Worm (Caenorhabditis elegans) whole organism, early embryonic: ENCODE measurements around the gene clec-1.

Experiments
- F13C5.2 ChIP-seq: sonication (generic microtip); optimal IDR thresholded peaks from 2 replicates; lab custom pipeline; 2017; ENCODE audit warnings: mild to moderate bottlenecking, missing genetic modification characterization, inconsistent platforms, missing compliant biosample characterization
- aly-1 ChIP-seq: sonication (generic microtip); optimal IDR thresholded peaks from 2 replicates; lab custom pipeline; 2016; ENCODE audit warnings: missing genetic modification characterization, missing compliant biosample characterization
- ama-1 ChIP-seq: fragments of 150-350 bp; optimal IDR thresholded peaks from 2 replicates; lab custom pipeline; 2014
- ceh-13 ChIP-seq: fragments of 200-800 bp; sonication (Bioruptor generic); optimal IDR thresholded peaks from 2 replicates; lab custom pipeline; 2018; ENCODE audit warnings: mild to moderate bottlenecking, missing genetic modification characterization, missing compliant biosample characterization
- ets-7 ChIP-seq: sonication (generic microtip); optimal IDR thresholded peaks from 2 replicates; lab custom pipeline; 2016; ENCODE audit warnings: missing genotype, missing genetic modification characterization, missing compliant biosample characterization
- hmbx-1 ChIP-seq: sonication (generic microtip); optimal IDR thresholded peaks from 2 replicates; lab custom pipeline; 2016; ENCODE audit warnings: mild to moderate bottlenecking, missing genetic modification characterization, missing compliant biosample characterization
- hmg-4 ChIP-seq: fragments of 200-800 bp; sonication (Bioruptor generic); optimal IDR thresholded peaks from 2 replicates; lab custom pipeline; 2018; ENCODE audit warnings: mild to moderate bottlenecking, missing genetic modification characterization, missing compliant biosample characterization
- hnd-1 ChIP-seq: sonication (generic microtip); optimal IDR thresholded peaks from 2 replicates; lab custom pipeline; 2016; ENCODE audit warnings: missing genetic modification characterization, missing compliant biosample characterization
- pes-1 ChIP-seq: fragments of 200-800 bp; sonication (Bioruptor generic); IDR thresholded peaks from 2 replicates; pipeline ENCODE4 v1.3.6; 2022; ENCODE audit warnings: missing genetic modification reagents, missing genetic modification characterization, missing compliant biosample characterization
- scrt-1 ChIP-seq: fragments of 200-800 bp; sonication (Bioruptor generic); IDR thresholded peaks from 2 replicates; pipeline ENCODE4 v1.3.6; 2022; ENCODE audit warnings: missing genetic modification characterization, missing compliant biosample characterization
- sea-1 ChIP-seq: fragments of 200-800 bp; sonication (Bioruptor generic); conservative IDR thresholded peaks from 2 replicates; pipeline ENCODE4 v1.3.6; 2022; ENCODE audit warnings: missing genetic modification characterization, missing compliant biosample characterization
- tbx-11 ChIP-seq: fragments of 200-800 bp; sonication (Bioruptor generic); IDR thresholded peaks from 2 replicates; pipeline ENCODE4 v1.3.6; 2022; ENCODE audit warnings: missing genetic modification characterization, missing compliant biosample characterization
- tra-4 ChIP-seq: sonication (generic microtip); optimal IDR thresholded peaks from 2 replicates; lab custom pipeline; 2017; ENCODE audit warnings: missing genetic modification characterization, missing compliant biosample characterization

DNA sequence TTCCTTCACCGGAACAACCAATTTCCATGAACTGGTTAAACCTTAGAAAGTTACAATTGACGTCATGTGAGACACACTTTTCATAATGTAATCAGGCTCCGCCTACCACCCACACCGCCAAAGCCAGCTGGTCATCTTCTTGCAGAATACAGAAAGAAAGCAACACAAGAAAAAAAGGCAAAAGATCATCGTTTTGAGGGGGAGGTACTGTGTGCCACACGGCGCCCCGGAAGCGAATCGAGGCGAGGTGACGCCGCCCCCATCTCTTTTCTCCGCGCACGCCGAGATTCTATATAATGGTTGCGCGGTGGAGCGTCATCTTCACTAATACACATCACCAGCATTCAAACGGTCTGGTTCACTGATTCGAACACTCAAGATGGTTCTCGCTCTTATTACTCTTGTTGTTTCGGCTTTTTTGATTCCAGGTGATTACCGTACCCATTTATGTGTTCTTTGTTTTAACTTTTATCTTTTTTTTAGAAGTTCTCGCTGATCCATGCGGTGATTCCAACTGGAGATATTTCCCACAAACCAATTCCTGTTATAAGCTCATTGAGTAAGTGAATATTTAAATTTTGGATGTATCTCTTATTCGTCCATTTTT is at the start of gene clec-1:
- TF ChIP-seq F13C5.2 (tag; lab: Kevin White, UChicago) (no peak), hmg-4 (GFP tag; lab: Kevin White, UChicago) (no peak), ama-1 (lab: Kevin White, UChicago) (no peak), sea-1 (no peak), hmbx-1 (tag; lab: Kevin White, UChicago) (no peak), aly-1 (no peak), hnd-1 (tag; lab: Kevin White, UChicago) (no peak), ets-7 (tag; lab: Kevin White, UChicago) (no peak), tra-4 (tag; lab: Kevin White, UChicago) (no peak), ceh-13 (GFP tag; lab: Kevin White, UChicago) (no peak), scrt-1 (GFP tag; lab: Robert Waterston, UW) (no peak), tbx-11 (GFP tag; lab: Robert Waterston, UW) (no peak), pes-1 (GFP tag; lab: Robert Waterston, UW) (no peak)
